Worm (Caenorhabditis elegans): Measurements from ENCODE around the gene F13H8.2.

The F13H8.2 gene

DNA sequence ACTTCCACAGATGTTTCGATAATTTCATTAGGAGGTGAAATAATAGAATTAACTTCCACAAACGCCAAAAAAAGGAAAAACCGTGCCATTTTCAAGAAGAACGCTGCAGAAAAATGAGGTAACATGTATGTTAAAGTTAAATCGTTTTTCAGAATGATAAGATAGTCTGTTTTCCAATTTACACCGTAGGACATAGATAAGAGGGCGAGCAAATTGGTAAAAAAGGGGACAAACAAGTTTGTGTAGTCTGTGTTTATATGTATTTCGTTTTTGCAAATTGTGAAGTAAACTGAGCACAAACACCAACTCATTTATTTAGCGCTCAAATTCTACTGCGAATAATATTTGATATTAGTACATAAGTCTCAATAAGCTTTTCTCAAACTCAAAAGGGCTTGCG lies 10.3 kb upstream of the F13H8.2 start, which contains the start of gene F13H8.11:
TSS of gene F13H8.11 (minus strand) at position 155 of the 400 bp plus-strand sequence.
- TF ChIP-seq Y55F3AM.14 (GFP tag; optimal IDR thresholded peaks at IDR 0.05): no peak
- peak; percentile 60 for TF ChIP-seq fos-1 (tag; optimal IDR thresholded peaks at IDR 0.05)
- TF ChIP-seq nhr-25 (tag; optimal IDR thresholded peaks at IDR 0.05): no peak
- peak; percentile 50 for TF ChIP-seq sma-9 (GFP tag; optimal IDR thresholded peaks at IDR 0.05)
- no peak for TF ChIP-seq sma-9 (tag; optimal IDR thresholded peaks at IDR 0.05)

ce11 chrII:6260684-6261083 lies 9.5 kb upstream of the F13H8.2 start, which contains the start of gene nmgp-1:
Gene nmgp-1, plus strand, starts transcription at chrII:6260857.
- TF ChIP-seq ama-1 (optimal IDR thresholded peaks at IDR 0.05): no peak
- peak; percentile 66 for TF ChIP-seq fos-1 (tag; optimal IDR thresholded peaks at IDR 0.05)
- TF ChIP-seq nhr-129 (tag; optimal IDR thresholded peaks at IDR 0.05): peak; percentile 25

ce11 chrII:6262222-6262621 lies 7.9 kb upstream of the F13H8.2 start, which contains the start of gene F13H8.12:
Gene F13H8.12, plus strand, starts transcription at chrII:6262522.
- no peak for TF ChIP-seq mbf-1 (tag; optimal IDR thresholded peaks at IDR 0.05)
- no peak for TF ChIP-seq Y55F3AM.14 (GFP tag; optimal IDR thresholded peaks at IDR 0.05)
- no peak for TF ChIP-seq C34F6.9 (tag; optimal IDR thresholded peaks at IDR 0.05)
- no peak for TF ChIP-seq ceh-16 (tag; optimal IDR thresholded peaks at IDR 0.05)
- no peak for TF ChIP-seq blmp-1 (tag; optimal IDR thresholded peaks at IDR 0.05; ENCODE audit: insufficient read depth)
- no peak for TF ChIP-seq nhr-77 (tag; optimal IDR thresholded peaks at IDR 0.05)
- no peak for TF ChIP-seq ztf-1 (GFP tag; conservative IDR thresholded peaks at IDR 0.05)

ce11 chrII:6263685-6264084 lies 6.5 kb upstream of the F13H8.2 start, which contains the start of gene F13H8.3:
Gene F13H8.3, plus strand, starts transcription at chrII:6263985.
- TF ChIP-seq alr-1 (tag; optimal IDR thresholded peaks at IDR 0.05) (no peak), ceh-16 (tag; optimal IDR thresholded peaks at IDR 0.05) (no peak), mdl-1 (tag; optimal IDR thresholded peaks at IDR 0.05) (no peak), elt-3 (tag; optimal IDR thresholded peaks at IDR 0.05) (no peak), sma-9 (GFP tag; optimal IDR thresholded peaks at IDR 0.05) (no peak), sma-9 (tag; optimal IDR thresholded peaks at IDR 0.05) (no peak), ztf-11 (tag; optimal IDR thresholded peaks at IDR 0.05) (no peak), lin-11 (tag; optimal IDR thresholded peaks at IDR 0.05) (no peak), nhr-12 (tag; optimal IDR thresholded peaks at IDR 0.05) (no peak), snpc-4 (tag; optimal IDR thresholded peaks at IDR 0.05) (no peak), nhr-11 (tag; optimal IDR thresholded peaks at IDR 0.05) (no peak), nhr-23 (tag; optimal IDR thresholded peaks at IDR 0.05) (no peak), dmd-4 (tag; optimal IDR thresholded peaks at IDR 0.05) (no peak)

ce11 chrII:6267983-6268382 lies 2.2 kb upstream of the F13H8.2 start, which contains the start of gene F13H8.8:
Gene F13H8.8, minus strand, starts transcription at chrII:6268083.
- TF ChIP-seq zag-1 (tag; optimal IDR thresholded peaks at IDR 0.05) (no peak), mbf-1 (tag; optimal IDR thresholded peaks at IDR 0.05) (no peak), R02D3.7 (tag; optimal IDR thresholded peaks at IDR 0.05) (no peak), ztf-1 (GFP tag; conservative IDR thresholded peaks at IDR 0.05) (no peak), ZK546.5 (tag; optimal IDR thresholded peaks at IDR 0.05) (no peak), alr-1 (tag; optimal IDR thresholded peaks at IDR 0.05) (no peak), F13H6.1 (tag; optimal IDR thresholded peaks at IDR 0.05) (no peak), gmeb-1 (tag; optimal IDR thresholded peaks at IDR 0.05) (no peak), nhr-25 (tag; optimal IDR thresholded peaks at IDR 0.05) (no peak), unc-39 (tag; optimal IDR thresholded peaks at IDR 0.05) (no peak), nhr-12 (tag; optimal IDR thresholded peaks at IDR 0.05) (no peak), ceh-82 (tag; optimal IDR thresholded peaks at IDR 0.05) (no peak), elt-3 (tag; optimal IDR thresholded peaks at IDR 0.05) (no peak), nhr-6 (tag; optimal IDR thresholded peaks at IDR 0.05) (no peak), sem-4 (tag; optimal IDR thresholded peaks at IDR 0.05) (no peak), fos-1 (tag; optimal IDR thresholded peaks at IDR 0.05) (no peak), nhr-10 (tag; optimal IDR thresholded peaks at IDR 0.05) (no peak), mdl-1 (tag; optimal IDR thresholded peaks at IDR 0.05) (no peak), nhr-129 (tag; optimal IDR thresholded peaks at IDR 0.05) (no peak), blmp-1 (tag; optimal IDR thresholded peaks at IDR 0.05; ENCODE audit: insufficient read depth) (no peak)

DNA sequence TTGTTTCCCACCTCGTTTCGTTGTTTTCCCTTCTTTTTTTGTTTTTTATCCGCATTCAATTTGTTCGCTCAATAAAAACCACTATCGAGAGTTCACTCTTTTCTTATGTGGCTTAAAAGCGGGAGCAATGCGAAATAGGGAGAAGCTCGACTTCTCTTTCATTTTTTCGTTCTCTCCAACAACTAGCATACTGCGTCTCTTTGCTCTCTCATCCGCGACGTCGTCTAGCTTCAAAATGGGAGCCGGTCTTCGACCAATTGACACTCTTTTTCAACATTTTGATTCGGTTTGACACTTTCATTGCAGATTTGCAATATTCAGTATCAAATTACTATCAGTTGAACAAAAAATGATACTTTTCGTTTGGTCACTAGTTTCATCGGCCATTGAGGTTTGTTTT lies 3.8 kb downstream of the F13H8.2 start, which contains the start of gene bpl-1:
TSS of gene bpl-1 (plus strand) at position 301 of the 400 bp plus-strand sequence.
- TF ChIP-seq ama-1 (optimal IDR thresholded peaks at IDR 0.05) (no peak), unc-55 (GFP tag; optimal IDR thresholded peaks at IDR 0.05) (peak; percentile 13), C34F6.9 (tag; optimal IDR thresholded peaks at IDR 0.05) (peak; percentile 26)
